Fruit fly (Drosophila melanogaster) whole organism, embryonic: ENCODE results near the gene spn-B.

Source experiments
- Atf3 ChIP-seq: fragments of 200-800 bp; sonication (Bioruptor generic); optimal IDR thresholded peaks from 3 replicates; lab custom pipeline; 2016; ENCODE audit warnings: missing biosample characterization, missing genetic modification characterization
- CG11560 ChIP-seq: fragments of 200-800 bp; sonication (Bioruptor generic); IDR thresholded peaks from 3 replicates; pipeline ENCODE4 v1.3.6; 2022; ENCODE audit warnings: missing biosample characterization, missing genetic modification characterization
- CG12236 ChIP-seq: fragments of 200-800 bp; sonication (Bioruptor generic); optimal IDR thresholded peaks from 2 replicates; lab custom pipeline; 2016; ENCODE audit warnings: missing biosample characterization, missing genetic modification characterization
- CG12769 ChIP-seq: fragments of 200-800 bp; sonication (Bioruptor generic); optimal IDR thresholded peaks from 2 replicates; lab custom pipeline; 2019; ENCODE audit warnings: missing biosample characterization, mild to moderate bottlenecking, missing genetic modification characterization, moderate library complexity
- CG15601 ChIP-seq: fragments of 200-800 bp; sonication (Bioruptor generic); optimal IDR thresholded peaks from 3 replicates; lab custom pipeline; 2019; ENCODE audit warnings: missing biosample characterization, mild to moderate bottlenecking, missing genetic modification characterization, moderate library complexity
- CG1603 ChIP-seq: fragments of 200-800 bp; sonication (Bioruptor generic); optimal IDR thresholded peaks from 2 replicates; lab custom pipeline; 2019; ENCODE audit warnings: missing biosample characterization, mild to moderate bottlenecking, missing genetic modification characterization, moderate library complexity
- CG16779 ChIP-seq: fragments of 200-800 bp; sonication (Bioruptor generic); IDR thresholded peaks from 2 replicates; pipeline ENCODE4 v1.3.6; 2022; ENCODE audit warnings: missing biosample characterization, missing genetic modification characterization
- CG31224 ChIP-seq: fragments of 200-800 bp; sonication (Bioruptor generic); IDR thresholded peaks from 2 replicates; pipeline ENCODE4 v1.3.6; 2022; ENCODE audit warnings: missing biosample characterization, missing genetic modification characterization
- CG3407 ChIP-seq: fragments of 200-800 bp; sonication (Bioruptor generic); optimal IDR thresholded peaks from 2 replicates; lab custom pipeline; 2018; ENCODE audit warnings: missing biosample characterization, mild to moderate bottlenecking, missing genetic modification characterization
- CG8281 ChIP-seq: fragments of 200-800 bp; sonication (Bioruptor generic); optimal IDR thresholded peaks from 2 replicates; lab custom pipeline; 2018; ENCODE audit warnings: missing biosample characterization, mild to moderate bottlenecking, missing genetic modification characterization, moderate library complexity
- CG9215 ChIP-seq: fragments of 200-800 bp; sonication (Bioruptor generic); IDR thresholded peaks from 2 replicates; pipeline ENCODE4 v1.3.6; 2022; ENCODE audit warnings: missing biosample characterization, missing genetic modification characterization
- CoRest ChIP-seq: fragments of 200-800 bp; sonication (Bioruptor generic); optimal IDR thresholded peaks from 3 replicates; lab custom pipeline; 2018; ENCODE audit warnings: missing biosample characterization, mild to moderate bottlenecking, missing genetic modification characterization, moderate library complexity
- D ChIP-seq, 2 experiments: fragments of 200-800 bp in 1 of 2; fragments of >200 bp in 1 of 2; sonication (Bioruptor generic) in 1 of 2; optimal IDR thresholded peaks; 2 replicates in 1 of 2; 3 replicates in 1 of 2; lab custom pipeline; 2017; ENCODE audit warnings: mild to moderate bottlenecking in 1 of 2, missing biosample characterization in 1 of 2, missing genetic modification characterization in 1 of 2, missing genetic modification reagents in 1 of 2
- D19A ChIP-seq: fragments of 200-800 bp; optimal IDR thresholded peaks from 3 replicates; lab custom pipeline; 2019; ENCODE audit warnings: missing biosample characterization, mild to moderate bottlenecking, missing genetic modification characterization, moderate library complexity
- Doc2 ChIP-seq: fragments of 200-800 bp; sonication (Bioruptor generic); IDR thresholded peaks from 2 replicates; pipeline ENCODE4 v1.3.6; 2022; ENCODE audit warnings: missing biosample characterization, missing genetic modification characterization
- Doc3 ChIP-seq: fragments of 200-800 bp; sonication (Bioruptor generic); IDR thresholded peaks from 3 replicates; pipeline ENCODE4 v1.3.6; 2022; ENCODE audit warnings: missing biosample characterization, missing genetic modification characterization; ENCODE audit not compliant: partially characterized antibody
- GATAe ChIP-seq: fragments of 200-800 bp; sonication (Bioruptor generic); conservative IDR thresholded peaks from 2 replicates; pipeline ENCODE4 v1.3.6; 2022; ENCODE audit warnings: missing biosample characterization, missing genetic modification characterization
- HmgZ ChIP-seq: fragments of 200-800 bp; sonication (Bioruptor generic); optimal IDR thresholded peaks from 2 replicates; lab custom pipeline; 2018; ENCODE audit warnings: missing biosample characterization, mild to moderate bottlenecking, missing genetic modification characterization
- Lhr ChIP-seq: fragments of 200-800 bp; sonication (Bioruptor generic); optimal IDR thresholded peaks from 3 replicates; lab custom pipeline; 2017; ENCODE audit warnings: mild to moderate bottlenecking, missing biosample characterization, missing genetic modification reagents, missing genetic modification characterization
- Mrtf ChIP-seq: fragments of 200-800 bp; sonication (Bioruptor generic); IDR thresholded peaks from 3 replicates; pipeline ENCODE4 v1.3.6; 2022; ENCODE audit warnings: missing biosample characterization, missing genetic modification characterization
- Pdp1 ChIP-seq, 2 experiments: fragments of 200-800 bp; sonication (Bioruptor generic); optimal IDR thresholded peaks; 3 replicates each; lab custom pipeline; 2016; ENCODE audit warnings: missing biosample characterization in 2 of 2, missing genetic modification characterization in 2 of 2, mild to moderate bottlenecking in 1 of 2, moderate library complexity in 1 of 2
- Side ChIP-seq: fragments of 200-800 bp; sonication (Bioruptor generic); optimal IDR thresholded peaks from 2 replicates; lab custom pipeline; 2016; ENCODE audit warnings: missing biosample characterization, missing genetic modification characterization
- Sin3A ChIP-seq: fragments of >200 bp; optimal IDR thresholded peaks from 2 replicates; lab custom pipeline; 2018
- Six4 ChIP-seq: fragments of 200-800 bp; sonication (Bioruptor generic); optimal IDR thresholded peaks from 2 replicates; lab custom pipeline; 2016; ENCODE audit warnings: missing biosample characterization, missing genetic modification characterization
- Spps ChIP-seq: fragments of 200-800 bp; sonication (Bioruptor generic); optimal IDR thresholded peaks from 2 replicates; lab custom pipeline; 2018; ENCODE audit warnings: missing biosample characterization, mild to moderate bottlenecking, missing genetic modification characterization
- Vsx1 ChIP-seq: fragments of 200-800 bp; sonication (Bioruptor generic); optimal IDR thresholded peaks from 2 replicates; lab custom pipeline; 2017; ENCODE audit warnings: missing biosample characterization, mild to moderate bottlenecking, missing genetic modification characterization, missing genetic modification reagents
- al ChIP-seq: fragments of 200-800 bp; sonication (Bioruptor generic); IDR thresholded peaks from 2 replicates; pipeline ENCODE4 v1.3.6; 2022; ENCODE audit warnings: missing biosample characterization, missing genetic modification characterization
- dati ChIP-seq: fragments of 200-800 bp; sonication (Bioruptor generic); IDR thresholded peaks from 2 replicates; pipeline ENCODE4 v1.3.6; 2022; ENCODE audit warnings: missing biosample characterization, missing genetic modification characterization
- dm ChIP-seq: fragments of 200-800 bp; sonication (Bioruptor generic); optimal IDR thresholded peaks from 3 replicates; lab custom pipeline; 2016; ENCODE audit warnings: missing biosample characterization, missing genetic modification characterization
- fd102C ChIP-seq: fragments of 200-800 bp; sonication (Bioruptor generic); optimal IDR thresholded peaks from 2 replicates; lab custom pipeline; 2018; ENCODE audit warnings: missing biosample characterization, mild to moderate bottlenecking, missing genetic modification characterization, moderate library complexity
- gcm2 ChIP-seq: fragments of 200-800 bp; sonication (Bioruptor generic); optimal IDR thresholded peaks from 2 replicates; lab custom pipeline; 2016; ENCODE audit warnings: missing biosample characterization, missing genetic modification characterization
- gfzf ChIP-seq: fragments of 200-800 bp; sonication (Bioruptor generic); optimal IDR thresholded peaks from 2 replicates; lab custom pipeline; 2016; ENCODE audit warnings: missing biosample characterization, mild to moderate bottlenecking, missing genetic modification characterization, moderate library complexity
- ham ChIP-seq: fragments of 200-800 bp; sonication (Bioruptor generic); IDR thresholded peaks from 2 replicates; pipeline ENCODE4 v1.3.6; 2022; ENCODE audit warnings: missing biosample characterization, missing genetic modification characterization
- her ChIP-seq: fragments of 200-800 bp; sonication (Bioruptor generic); optimal IDR thresholded peaks from 2 replicates; lab custom pipeline; 2016; ENCODE audit warnings: missing biosample characterization, missing genetic modification characterization
- hkb ChIP-seq, 2 experiments: fragments of 200-800 bp in 1 of 2; fragments of >200 bp in 1 of 2; sonication (Bioruptor generic) in 1 of 2; IDR thresholded peaks in 1 of 2; optimal IDR thresholded peaks in 1 of 2; 2 replicates each; pipeline versions ENCODE4 v1.3.6 to Lab custom; 2017 to 2022; ENCODE audit warnings: missing biosample characterization in 1 of 2, missing genetic modification characterization in 1 of 2
- mam ChIP-seq: fragments of 200-800 bp; sonication (Bioruptor generic); optimal IDR thresholded peaks from 3 replicates; lab custom pipeline; 2016; ENCODE audit warnings: missing biosample characterization, missing genetic modification characterization
- nerfin-2 ChIP-seq: fragments of 200-800 bp; sonication (Bioruptor generic); IDR thresholded peaks from 2 replicates; pipeline ENCODE4 v1.3.6; 2022; ENCODE audit warnings: missing biosample characterization, missing genetic modification characterization; ENCODE audit not compliant: partially characterized antibody
- peb ChIP-seq: fragments of 200-800 bp; sonication (Bioruptor generic); IDR thresholded peaks from 2 replicates; pipeline ENCODE4 v1.3.6; 2022; ENCODE audit warnings: missing biosample characterization, missing genetic modification characterization
- scrt ChIP-seq: fragments of 200-800 bp; sonication (Bioruptor generic); optimal IDR thresholded peaks from 2 replicates; lab custom pipeline; 2018; ENCODE audit warnings: missing biosample characterization, mild to moderate bottlenecking, missing genetic modification characterization, moderate library complexity
- sens-2 ChIP-seq: fragments of 200-800 bp; sonication (Bioruptor generic); IDR thresholded peaks from 2 replicates; pipeline ENCODE4 v1.3.6; 2022; ENCODE audit warnings: missing biosample characterization, missing genetic modification characterization
- seq ChIP-seq: fragments of 200-800 bp; sonication (Bioruptor generic); IDR thresholded peaks from 2 replicates; pipeline ENCODE4 v1.3.6; 2022; ENCODE audit warnings: missing biosample characterization, missing genetic modification characterization
- slbo ChIP-seq: fragments of 200-800 bp; sonication (Bioruptor generic); IDR thresholded peaks from 2 replicates; pipeline ENCODE4 v1.3.6; 2022; ENCODE audit warnings: missing biosample characterization, missing genetic modification characterization
- stwl ChIP-seq: fragments of 200-800 bp; sonication (Bioruptor generic); optimal IDR thresholded peaks from 3 replicates; lab custom pipeline; 2018; ENCODE audit warnings: missing biosample characterization, mild to moderate bottlenecking, missing genetic modification characterization, moderate library complexity
- tna ChIP-seq: fragments of 200-800 bp; sonication (Bioruptor generic); IDR thresholded peaks from 2 replicates; pipeline ENCODE4 v1.3.6; 2022; ENCODE audit warnings: missing biosample characterization, missing genetic modification characterization; ENCODE audit not compliant: partially characterized antibody
- vnd ChIP-seq: fragments of 200-800 bp; sonication (Bioruptor generic); IDR thresholded peaks from 3 replicates; pipeline ENCODE4 v1.3.6; 2022; ENCODE audit warnings: missing biosample characterization, missing genetic modification characterization; ENCODE audit not compliant: partially characterized antibody
- wor ChIP-seq: fragments of 200-800 bp; sonication (Bioruptor generic); IDR thresholded peaks from 2 replicates; pipeline ENCODE4 v1.3.6; 2022; ENCODE audit warnings: missing biosample characterization, missing genetic modification characterization
- zen ChIP-seq: fragments of 200-800 bp; sonication (Bioruptor generic); optimal IDR thresholded peaks from 3 replicates; lab custom pipeline; 2018; ENCODE audit warnings: missing biosample characterization, mild to moderate bottlenecking, missing genetic modification characterization, moderate library complexity
- zen2 ChIP-seq: fragments of 200-800 bp; sonication (Bioruptor generic); IDR thresholded peaks from 3 replicates; pipeline ENCODE4 v1.3.6; 2022; ENCODE audit warnings: missing biosample characterization, missing genetic modification characterization; ENCODE audit not compliant: partially characterized antibody

Gene spn-B

dm6 chr3R:14346838-14347745 lies 19.2 kb downstream of the spn-B start (continued):
- TF ChIP-seq D (optimal IDR thresholded peaks at IDR 0.05; lab: Kevin White, UChicago) (no peak), D (GFP tag; optimal IDR thresholded peaks at IDR 0.05; lab: Kevin White, UChicago) (peak; percentile 53), dati (no peak), CG12236 (GFP tag; lab: Kevin White, UChicago) (no peak), Side (GFP tag; lab: Kevin White, UChicago) (no peak), hkb (optimal IDR thresholded peaks at IDR 0.05; lab: Kevin White, UChicago) (no peak), hkb (GFP tag; IDR thresholded peaks at IDR 0.05; lab: Robert Waterston, UW) (peak; percentile 78), scrt (GFP tag; lab: Kevin White, UChicago) (peak; percentile 66), mam (GFP tag; lab: Kevin White, UChicago) (peak; percentile 32), CG15601 (tag; lab: Kevin White, UChicago) (no peak), Lhr (GFP tag; lab: Kevin White, UChicago) (no peak), HmgZ (peak; percentile 15), GATAe (no peak), CG16779 (no peak), Vsx1 (GFP tag; lab: Kevin White, UChicago) (peak; percentile 20), Doc3 (GFP tag; lab: Robert Waterston, UW) (no peak), ham (GFP tag; lab: Robert Waterston, UW) (no peak), CG11560 (tag; lab: Robert Waterston, UW) (no peak), CoRest (tag; lab: Kevin White, UChicago) (peak; percentile 75), dm (no peak), gfzf (no peak), Doc2 (no peak), nerfin-2 (GFP tag; lab: Robert Waterston, UW) (no peak), CG12769 (tag; lab: Kevin White, UChicago) (no peak), sens-2 (GFP tag; lab: Robert Waterston, UW) (no peak), Sin3A (no peak), Spps (tag; lab: Kevin White, UChicago) (no peak), Six4 (no peak), her (no peak), tna (GFP tag; lab: Robert Waterston, UW) (no peak), Pdp1 (GFP tag; optimal IDR thresholded peaks at IDR 0.05; lab: Kevin White, UChicago) (peak; percentile 37 to 38), CG3407 (GFP tag; lab: Kevin White, UChicago) (no peak), Mrtf (GFP tag; lab: Robert Waterston, UW) (0 out of 3 replicates have a peak, but pooled peaks have one; percentile 12), D19A (tag; lab: Kevin White, UChicago) (peak; percentile 49), zen2 (no peak), slbo (GFP tag; lab: Robert Waterston, UW) (peak; percentile 63), gcm2 (GFP tag; lab: Kevin White, UChicago) (no peak), zen (no peak), CG9215 (no peak), vnd (GFP tag; lab: Robert Waterston, UW) (no peak), CG31224 (no peak), Atf3 (GFP tag; lab: Kevin White, UChicago) (no peak), CG8281 (tag; lab: Kevin White, UChicago) (peak; percentile 8), wor (GFP tag; lab: Robert Waterston, UW) (no peak), fd102C (GFP tag; lab: Kevin White, UChicago) (no peak), seq (GFP tag; lab: Robert Waterston, UW) (no peak; the same call in 1 of the 2 replicates), peb (GFP tag; lab: Robert Waterston, UW) (no peak), stwl (tag; lab: Kevin White, UChicago) (no peak), CG1603 (tag; lab: Kevin White, UChicago) (peak; percentile 3), al (GFP tag; lab: Robert Waterston, UW) (0 out of 2 replicates have a peak, but pooled peaks have one; percentile 36)
